Fruit fly (Drosophila melanogaster) whole organism, embryonic: Measurements from ENCODE around the gene CG2278.
A peak's percentile ranks its signal among the peaks of the same experiment; 100 is the strongest.

Experiments
- Antp ChIP-seq: fragments of 200-800 bp; sonication (Bioruptor generic); optimal IDR thresholded peaks from 3 replicates; lab custom pipeline; 2016; ENCODE audit warnings: missing biosample characterization, missing genetic modification characterization
- Atf3 ChIP-seq: fragments of 200-800 bp; sonication (Bioruptor generic); optimal IDR thresholded peaks from 3 replicates; lab custom pipeline; 2016; ENCODE audit warnings: missing biosample characterization, missing genetic modification characterization
- Bdp1 ChIP-seq: fragments of 200-800 bp; sonication (Bioruptor generic); optimal IDR thresholded peaks from 3 replicates; lab custom pipeline; 2016; ENCODE audit warnings: missing biosample characterization, missing genetic modification characterization
- CG10209 ChIP-seq: fragments of 200-800 bp; sonication (Bioruptor generic); optimal IDR thresholded peaks from 3 replicates; lab custom pipeline; 2017; ENCODE audit warnings: missing biosample characterization, mild to moderate bottlenecking, missing genetic modification characterization, missing genetic modification reagents
- CG10366 ChIP-seq: fragments of 200-800 bp; sonication (Bioruptor generic); IDR thresholded peaks from 2 replicates; pipeline ENCODE4 v1.3.6; 2022; ENCODE audit warnings: missing biosample characterization, missing genetic modification characterization
- CG13894 ChIP-seq: fragments of 200-800 bp; sonication (Bioruptor generic); optimal IDR thresholded peaks from 3 replicates; lab custom pipeline; 2018; ENCODE audit warnings: missing biosample characterization, mild to moderate bottlenecking, missing genetic modification characterization, moderate library complexity
- CG30403 ChIP-seq: fragments of 200-800 bp; sonication (Bioruptor generic); optimal IDR thresholded peaks from 3 replicates; lab custom pipeline; 2016; ENCODE audit warnings: missing biosample characterization, missing genetic modification characterization
- CG3163 ChIP-seq: fragments of 200-800 bp; sonication (Bioruptor generic); optimal IDR thresholded peaks from 3 replicates; lab custom pipeline; 2016; ENCODE audit warnings: missing biosample characterization, missing genetic modification characterization
- CG3995 ChIP-seq: fragments of 200-800 bp; sonication (Bioruptor generic); optimal IDR thresholded peaks from 3 replicates; lab custom pipeline; 2016; ENCODE audit warnings: missing biosample characterization, missing genetic modification characterization
- CG4360 ChIP-seq: fragments of 200-800 bp; sonication (Bioruptor generic); IDR thresholded peaks from 2 replicates; pipeline ENCODE4 v1.3.6; 2022; ENCODE audit warnings: missing biosample characterization, missing genetic modification characterization
- CG4730 ChIP-seq: fragments of 200-800 bp; sonication (Bioruptor generic); IDR thresholded peaks from 2 replicates; pipeline ENCODE4 v1.3.6; 2022; ENCODE audit warnings: missing biosample characterization, missing genetic modification characterization
- CG4820 ChIP-seq: fragments of 200-800 bp; sonication (Bioruptor generic); optimal IDR thresholded peaks from 3 replicates; lab custom pipeline; 2016; ENCODE audit warnings: missing biosample characterization, missing genetic modification characterization
- CG5245 ChIP-seq: fragments of 200-800 bp; sonication (Bioruptor generic); optimal IDR thresholded peaks from 3 replicates; lab custom pipeline; 2016; ENCODE audit warnings: missing biosample characterization, missing genetic modification characterization
- CG6175 ChIP-seq: fragments of 200-800 bp; sonication (Bioruptor generic); IDR thresholded peaks from 3 replicates; pipeline ENCODE4 v1.3.6; 2022; ENCODE audit warnings: missing biosample characterization, missing genetic modification characterization
- CG6689 ChIP-seq: fragments of 200-800 bp; sonication (Bioruptor generic); IDR thresholded peaks from 2 replicates; pipeline ENCODE4 v1.3.6; 2022; ENCODE audit warnings: missing biosample characterization, missing genetic modification characterization
- CG6765 ChIP-seq: fragments of 200-800 bp; sonication (Bioruptor generic); optimal IDR thresholded peaks from 3 replicates; lab custom pipeline; 2017; ENCODE audit warnings: missing biosample characterization, mild to moderate bottlenecking, missing genetic modification characterization
- CG7786 ChIP-seq: fragments of 200-800 bp; sonication (Bioruptor generic); optimal IDR thresholded peaks from 2 replicates; lab custom pipeline; 2016; ENCODE audit warnings: missing biosample characterization, missing genetic modification characterization
- CG7928 ChIP-seq: fragments of 200-800 bp; sonication (Bioruptor generic); optimal IDR thresholded peaks from 2 replicates; lab custom pipeline; 2017; ENCODE audit warnings: missing biosample characterization, mild to moderate bottlenecking, missing genetic modification characterization
- CG8924 ChIP-seq: fragments of 200-800 bp; optimal IDR thresholded peaks from 3 replicates; lab custom pipeline; 2019; ENCODE audit warnings: missing biosample characterization, mild to moderate bottlenecking, missing genetic modification characterization, moderate library complexity
- CTCF ChIP-seq: fragments of 200-800 bp; sonication (Bioruptor generic); optimal IDR thresholded peaks from 2 replicates; lab custom pipeline; 2017; ENCODE audit warnings: missing biosample characterization, mild to moderate bottlenecking, missing genetic modification characterization, moderate library complexity
- Camta ChIP-seq: fragments of 200-800 bp; sonication (Bioruptor generic); optimal IDR thresholded peaks from 2 replicates; lab custom pipeline; 2016; ENCODE audit warnings: missing biosample characterization, missing genetic modification characterization
- CkIIα-i1 ChIP-seq: fragments of 200-800 bp; sonication (Bioruptor generic); IDR thresholded peaks from 2 replicates; pipeline ENCODE4 v1.3.6; 2022; ENCODE audit warnings: missing biosample characterization, missing genetic modification characterization
- Doc3 ChIP-seq: fragments of 200-800 bp; sonication (Bioruptor generic); IDR thresholded peaks from 3 replicates; pipeline ENCODE4 v1.3.6; 2022; ENCODE audit warnings: missing biosample characterization, missing genetic modification characterization; ENCODE audit not compliant: partially characterized antibody
- Elba2 ChIP-seq: fragments of 200-800 bp; sonication (Bioruptor generic); optimal IDR thresholded peaks from 3 replicates; lab custom pipeline; 2016; ENCODE audit warnings: missing biosample characterization, missing genetic modification characterization
- GATAe ChIP-seq: fragments of 200-800 bp; sonication (Bioruptor generic); conservative IDR thresholded peaks from 2 replicates; pipeline ENCODE4 v1.3.6; 2022; ENCODE audit warnings: missing biosample characterization, missing genetic modification characterization
- HmgZ ChIP-seq: fragments of 200-800 bp; sonication (Bioruptor generic); optimal IDR thresholded peaks from 2 replicates; lab custom pipeline; 2018; ENCODE audit warnings: missing biosample characterization, mild to moderate bottlenecking, missing genetic modification characterization
- Hmx ChIP-seq: fragments of 200-800 bp; sonication (Bioruptor generic); optimal IDR thresholded peaks from 2 replicates; lab custom pipeline; 2016; ENCODE audit warnings: missing biosample characterization, missing genetic modification characterization
- Hr51 ChIP-seq, 2 experiments: fragments of 200-800 bp; sonication (Bioruptor generic); optimal IDR thresholded peaks; 2 replicates in 1 of 2; 3 replicates in 1 of 2; lab custom pipeline; 2016 to 2018; ENCODE audit warnings: missing biosample characterization in 2 of 2, missing genetic modification characterization in 2 of 2, mild to moderate bottlenecking in 1 of 2, moderate library complexity in 1 of 2
- Hr78 ChIP-seq, 2 experiments: fragments of 200-800 bp in 1 of 2; fragments of >200 bp in 1 of 2; sonication (Bioruptor generic) in 1 of 2; optimal IDR thresholded peaks; 2 replicates each; lab custom pipeline; 2017 to 2019; ENCODE audit warnings: missing biosample characterization in 2 of 2, missing genetic modification characterization in 2 of 2, mild to moderate bottlenecking in 1 of 2, moderate library complexity in 1 of 2
- Mrtf ChIP-seq: fragments of 200-800 bp; sonication (Bioruptor generic); IDR thresholded peaks from 3 replicates; pipeline ENCODE4 v1.3.6; 2022; ENCODE audit warnings: missing biosample characterization, missing genetic modification characterization
- NC2α ChIP-seq: fragments of 200-800 bp; sonication (Bioruptor generic); optimal IDR thresholded peaks from 2 replicates; lab custom pipeline; 2016; ENCODE audit warnings: missing biosample characterization, missing genetic modification characterization
- NC2β ChIP-seq: fragments of 200-800 bp; sonication (Bioruptor generic); optimal IDR thresholded peaks from 2 replicates; lab custom pipeline; 2016; ENCODE audit warnings: missing biosample characterization, missing genetic modification characterization
- Nf-YC ChIP-seq: fragments of 200-800 bp; optimal IDR thresholded peaks from 3 replicates; lab custom pipeline; 2019; ENCODE audit warnings: missing biosample characterization, mild to moderate bottlenecking, missing genetic modification characterization, moderate library complexity
- Ssrp ChIP-seq: fragments of 200-800 bp; sonication (Bioruptor generic); optimal IDR thresholded peaks from 2 replicates; lab custom pipeline; 2018; ENCODE audit warnings: missing biosample characterization, mild to moderate bottlenecking, missing genetic modification characterization, moderate library complexity
- TFAM ChIP-seq: fragments of 200-800 bp; sonication (Bioruptor generic); optimal IDR thresholded peaks from 2 replicates; lab custom pipeline; 2017; ENCODE audit warnings: missing biosample characterization, missing genetic modification characterization, inconsistent platforms
- chn ChIP-seq: fragments of 200-800 bp; sonication (Bioruptor generic); optimal IDR thresholded peaks from 2 replicates; lab custom pipeline; 2016; ENCODE audit warnings: missing biosample characterization, missing genetic modification characterization
- dimm ChIP-seq: fragments of 200-800 bp; sonication (Bioruptor generic); IDR thresholded peaks from 2 replicates; pipeline ENCODE4 v1.3.6; 2022; ENCODE audit warnings: missing biosample characterization, missing genetic modification characterization
- ftz-f1 ChIP-seq: fragments of 200-800 bp; sonication (Bioruptor generic); optimal IDR thresholded peaks from 2 replicates; lab custom pipeline; 2016; ENCODE audit warnings: missing biosample characterization, missing genetic modification characterization
- kay ChIP-seq: fragments of 200-800 bp; sonication (Bioruptor generic); optimal IDR thresholded peaks from 2 replicates; lab custom pipeline; 2016; ENCODE audit warnings: missing biosample characterization, missing genetic modification characterization
- mld ChIP-seq: fragments of 200-800 bp; sonication (Bioruptor generic); IDR thresholded peaks from 3 replicates; pipeline ENCODE4 v1.3.6; 2022; ENCODE audit warnings: missing biosample characterization, missing genetic modification characterization; ENCODE audit not compliant: partially characterized antibody
- nom ChIP-seq: fragments of 200-800 bp; sonication (Bioruptor generic); optimal IDR thresholded peaks from 2 replicates; lab custom pipeline; 2017; ENCODE audit warnings: missing biosample characterization, missing genetic modification characterization, mild to moderate bottlenecking, moderate library complexity, missing genetic modification reagents
- prd ChIP-seq, 3 experiments: fragments of >200 bp in 2 of 3; fragments of 200-800 bp in 1 of 3; sonication (Bioruptor generic) in 1 of 3; optimal IDR thresholded peaks in 2 of 3; IDR thresholded peaks in 1 of 3; 2 replicates in 2 of 3; 3 replicates in 1 of 3; pipeline versions ENCODE4 v1.3.6 to Lab custom; 2017 to 2022; ENCODE audit warnings: missing biosample characterization in 1 of 3, missing genetic modification characterization in 1 of 3
- pum ChIP-seq: fragments of 200-800 bp; sonication (Bioruptor generic); optimal IDR thresholded peaks from 2 replicates; lab custom pipeline; 2016; ENCODE audit warnings: missing biosample characterization, missing genetic modification characterization
- sc ChIP-seq, 3 experiments: fragments of >200 bp in 2 of 3; fragments of 200-800 bp in 1 of 3; sonication (Bioruptor generic) in 1 of 3; optimal IDR thresholded peaks; 2 replicates in 2 of 3; 3 replicates in 1 of 3; lab custom pipeline; 2017; ENCODE audit warnings: mild to moderate bottlenecking in 1 of 3, missing biosample characterization in 1 of 3, missing genetic modification characterization in 1 of 3, missing genetic modification reagents in 1 of 3
- schlank ChIP-seq: fragments of 200-800 bp; sonication (Bioruptor generic); optimal IDR thresholded peaks from 2 replicates; lab custom pipeline; 2018; ENCODE audit warnings: missing biosample characterization, mild to moderate bottlenecking, missing genetic modification characterization
- sug ChIP-seq: fragments of 200-800 bp; optimal IDR thresholded peaks from 2 replicates; lab custom pipeline; 2019; ENCODE audit warnings: missing biosample characterization, mild to moderate bottlenecking, missing genetic modification characterization, moderate library complexity
- trem ChIP-seq: fragments of 200-800 bp; optimal IDR thresholded peaks from 3 replicates; lab custom pipeline; 2019; ENCODE audit warnings: missing biosample characterization, mild to moderate bottlenecking, missing genetic modification characterization, moderate library complexity
- vvl ChIP-seq: fragments of 200-800 bp; sonication (Bioruptor generic); IDR thresholded peaks from 2 replicates; pipeline ENCODE4 v1.3.6; 2022; ENCODE audit warnings: missing biosample characterization, missing genetic modification characterization
- wek ChIP-seq: fragments of 200-800 bp; sonication (Bioruptor generic); optimal IDR thresholded peaks from 3 replicates; lab custom pipeline; 2018; ENCODE audit warnings: missing biosample characterization, mild to moderate bottlenecking, missing genetic modification characterization, moderate library complexity
- zfh2 ChIP-seq: fragments of 200-800 bp; sonication (Bioruptor generic); optimal IDR thresholded peaks from 2 replicates; lab custom pipeline; 2016; ENCODE audit warnings: missing biosample characterization, missing genetic modification characterization

The CG2278 gene

dm6 chrX:8205625-8206252 lies 35.7 kb upstream of the CG2278 start (continued):
- TF ChIP-seq sug (tag; lab: Kevin White, UChicago) (no peak), kay (GFP tag; lab: Kevin White, UChicago) (peak; percentile 14), Antp (GFP tag; lab: Kevin White, UChicago) (no peak), mld (GFP tag; lab: Robert Waterston, UW) (no peak), CG3995 (GFP tag; lab: Kevin White, UChicago) (no peak), CkIIα-i1 (no peak), Bdp1 (GFP tag; lab: Kevin White, UChicago) (no peak), Mrtf (GFP tag; lab: Robert Waterston, UW) (no peak), CG10366 (GFP tag; lab: Robert Waterston, UW) (peak; percentile 36), CG10209 (GFP tag; lab: Kevin White, UChicago) (no peak), CG4820 (GFP tag; lab: Kevin White, UChicago) (peak; percentile 23), CG30403 (GFP tag; lab: Kevin White, UChicago) (peak; percentile 25), CG5245 (GFP tag; lab: Kevin White, UChicago) (no peak), CG4360 (GFP tag; lab: Robert Waterston, UW) (no peak), NC2α (GFP tag; lab: Kevin White, UChicago) (no peak), dimm (GFP tag; lab: Robert Waterston, UW) (no peak), wek (GFP tag; lab: Kevin White, UChicago) (no peak), schlank (tag; lab: Kevin White, UChicago) (no peak), sc (optimal IDR thresholded peaks at IDR 0.05; lab: Kevin White, UChicago) (no peak), sc (GFP tag; optimal IDR thresholded peaks at IDR 0.05; lab: Kevin White, UChicago) (no peak), CG13894 (tag; lab: Kevin White, UChicago) (no peak), CTCF (GFP tag; lab: Kevin White, UChicago) (no peak), TFAM (no peak), NC2β (no peak), CG6765 (GFP tag; lab: Kevin White, UChicago) (no peak), chn (no peak), Hr78 (GFP tag; optimal IDR thresholded peaks at IDR 0.05; lab: Kevin White, UChicago) (peak in 1 of 2 experiments; percentile 23), nom (GFP tag; lab: Kevin White, UChicago) (no peak), CG8924 (tag; lab: Kevin White, UChicago) (peak; percentile 29), Hr51 (GFP tag; optimal IDR thresholded peaks at IDR 0.05; lab: Kevin White, UChicago) (peak in 1 of 2 experiments; percentile 79), prd (optimal IDR thresholded peaks at IDR 0.05; lab: Kevin White, UChicago) (no peak), prd (GFP tag; IDR thresholded peaks at IDR 0.05; lab: Robert Waterston, UW) (0 out of 3 replicates have a peak, but pooled peaks have one; percentile 21), CG4730 (GFP tag; lab: Robert Waterston, UW) (no peak), pum (GFP tag; lab: Kevin White, UChicago) (no peak), HmgZ (tag; lab: Kevin White, UChicago) (no peak), Atf3 (GFP tag; lab: Kevin White, UChicago) (no peak), Camta (GFP tag; lab: Kevin White, UChicago) (no peak), zfh2 (GFP tag; lab: Kevin White, UChicago) (no peak), Hmx (no peak), Doc3 (no peak), Elba2 (GFP tag; lab: Kevin White, UChicago) (no peak), vvl (GFP tag; lab: Robert Waterston, UW) (peak; percentile 72), ftz-f1 (GFP tag; lab: Kevin White, UChicago) (no peak), trem (no peak), Nf-YC (tag; lab: Kevin White, UChicago) (no peak), CG6175 (GFP tag; lab: Robert Waterston, UW) (no peak), CG3163 (no peak), CG7786 (GFP tag; lab: Kevin White, UChicago) (no peak), GATAe (GFP tag; lab: Robert Waterston, UW) (no peak), CG7928 (GFP tag; lab: Kevin White, UChicago) (no peak), Ssrp (peak; percentile 39), CG6689 (GFP tag; lab: Robert Waterston, UW) (peak; percentile 23; the same call in 1 of the 2 replicates)
